Worm (Caenorhabditis elegans) whole organism, L3 larva: ENCODE measurements around the gene nep-15.

Experiments
- R02D3.7 ChIP-seq: fragments of 150-350 bp; optimal IDR thresholded peaks from 2 replicates; lab custom pipeline; 2014; ENCODE audit warnings: missing biosample characterization, missing genetic modification characterization
- ama-1 ChIP-seq: fragments of 150-350 bp; optimal IDR thresholded peaks from 2 replicates; lab custom pipeline; 2018
- lin-15B ChIP-seq: fragments of 150-350 bp; optimal IDR thresholded peaks from 2 replicates; lab custom pipeline; 2014; ENCODE audit warnings: missing biosample characterization, missing genetic modification characterization
- tbx-2 ChIP-seq: sonication (generic microtip); optimal IDR thresholded peaks from 2 replicates; lab custom pipeline; 2016; ENCODE audit warnings: mild to moderate bottlenecking, missing genetic modification characterization, missing compliant biosample characterization

DNA sequence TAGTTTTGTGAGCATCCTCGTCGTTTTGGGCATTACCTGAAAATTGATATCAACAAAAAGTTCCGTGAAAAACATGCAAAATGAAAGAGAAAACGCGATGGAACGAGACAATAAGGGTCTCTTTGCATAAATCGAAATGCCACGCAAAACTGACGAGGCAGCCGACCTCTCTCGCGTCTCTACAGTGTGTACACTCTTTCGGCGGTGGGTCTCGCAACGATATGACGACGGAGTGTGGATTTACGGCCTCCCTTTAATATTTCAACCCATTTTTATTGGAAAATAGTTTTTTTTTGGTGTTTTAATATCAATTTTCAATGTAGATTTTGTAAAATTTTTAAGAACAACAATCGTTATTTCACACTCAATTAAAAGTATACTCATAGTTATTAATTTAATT, 50.0 kb downstream of the nep-15 start, which contains the start of gene tag-123:
- no peak for TF ChIP-seq tbx-2 (tag; lab: Kevin White, UChicago)
- no peak for TF ChIP-seq ama-1 (lab: Kevin White, UChicago)
- TF ChIP-seq lin-15B: peak; percentile 53
- TF ChIP-seq R02D3.7 (tag; lab: Kevin White, UChicago): peak; percentile 93
